Worm (Caenorhabditis elegans): Measurements from ENCODE around the gene R10D12.13.
A peak's percentile ranks its signal among the peaks of the same experiment; 100 is the strongest.

Gene R10D12.13

ce11 chrV:14012002-14012554 is 49.9 kb downstream of the R10D12.13 start, which contains the start of the genes ddx-17 and aip-1 (continued):
- TF ChIP-seq nhr-111 (GFP tag; optimal IDR thresholded peaks at IDR 0.05), result no peak
- TF ChIP-seq zip-11 (GFP tag; IDR thresholded peaks at IDR 0.05), result no peak
- no peak for TF ChIP-seq D1046.2 (GFP tag; IDR thresholded peaks at IDR 0.05)
- TF ChIP-seq ztf-7 (tag; optimal IDR thresholded peaks at IDR 0.05), result peak; percentile 12

Data from whole organism, L4 larva.